Fruit fly (Drosophila melanogaster) whole organism, pupa: Measurements from ENCODE around the gene Kebab.
A peak's percentile ranks its signal among the peaks of the same experiment; 100 is the strongest.

Source experiments
- CG10348 ChIP-seq: fragments of 200-800 bp; sonication (Bioruptor generic); IDR thresholded peaks from 2 replicates; pipeline ENCODE4 v1.3.6; 2022; ENCODE audit warnings: missing biosample characterization, missing genetic modification characterization
- CG12605 ChIP-seq: fragments of 200-800 bp; sonication (Bioruptor generic); IDR thresholded peaks from 2 replicates; pipeline ENCODE4 v1.3.6; 2022; ENCODE audit warnings: missing biosample characterization, missing genetic modification characterization
- CG13204 ChIP-seq: fragments of 200-800 bp; sonication (Bioruptor generic); optimal IDR thresholded peaks from 2 replicates; lab custom pipeline; 2018; ENCODE audit warnings: missing biosample characterization, mild to moderate bottlenecking, missing genetic modification characterization, moderate library complexity
- CG14655 ChIP-seq: fragments of 200-800 bp; sonication (Bioruptor generic); optimal IDR thresholded peaks from 3 replicates; lab custom pipeline; 2017; ENCODE audit warnings: mild to moderate bottlenecking, missing biosample characterization, missing genetic modification reagents, missing genetic modification characterization
- CG15710 ChIP-seq: fragments of 200-800 bp; sonication (Bioruptor generic); optimal IDR thresholded peaks from 2 replicates; lab custom pipeline; 2018; ENCODE audit warnings: missing biosample characterization, mild to moderate bottlenecking, missing genetic modification characterization, moderate library complexity
- CG17806 ChIP-seq: fragments of 200-800 bp; sonication (Bioruptor generic); optimal IDR thresholded peaks from 2 replicates; lab custom pipeline; 2018; ENCODE audit warnings: missing biosample characterization, mild to moderate bottlenecking, missing genetic modification characterization, moderate library complexity
- CG32121 ChIP-seq: fragments of 200-800 bp; sonication (Bioruptor generic); IDR thresholded peaks from 2 replicates; pipeline ENCODE4 v1.3.6; 2022; ENCODE audit warnings: missing biosample characterization, missing genetic modification characterization
- CG34367 ChIP-seq: fragments of 200-800 bp; sonication (Bioruptor generic); optimal IDR thresholded peaks from 2 replicates; lab custom pipeline; 2018; ENCODE audit warnings: missing biosample characterization, mild to moderate bottlenecking, missing genetic modification characterization
- CG4496 ChIP-seq: fragments of 200-800 bp; sonication (Bioruptor generic); IDR thresholded peaks from 3 replicates; pipeline ENCODE4 v1.3.6; 2022; ENCODE audit warnings: missing biosample characterization, missing genetic modification characterization
- CG8159 ChIP-seq: fragments of 200-800 bp; sonication (Bioruptor generic); optimal IDR thresholded peaks from 3 replicates; lab custom pipeline; 2018; ENCODE audit warnings: missing biosample characterization, mild to moderate bottlenecking, missing genetic modification characterization, moderate library complexity
- CG8301 ChIP-seq: fragments of 200-800 bp; sonication (Bioruptor generic); optimal IDR thresholded peaks from 2 replicates; lab custom pipeline; 2018; ENCODE audit warnings: missing biosample characterization, mild to moderate bottlenecking, missing genetic modification characterization
- CG9948 ChIP-seq: fragments of 200-800 bp; sonication (Bioruptor generic); optimal IDR thresholded peaks from 2 replicates; lab custom pipeline; 2018; ENCODE audit warnings: missing biosample characterization, mild to moderate bottlenecking, missing genetic modification characterization, moderate library complexity
- D1 ChIP-seq: fragments of 200-800 bp; sonication (Bioruptor generic); optimal IDR thresholded peaks from 2 replicates; lab custom pipeline; 2018; ENCODE audit warnings: missing biosample characterization, mild to moderate bottlenecking, missing genetic modification characterization, moderate library complexity
- EcR ChIP-seq: fragments of 200-800 bp; sonication (Bioruptor generic); optimal IDR thresholded peaks from 3 replicates; lab custom pipeline; 2019; ENCODE audit warnings: missing biosample characterization, missing genetic modification characterization, mild to moderate bottlenecking, moderate library complexity, missing genetic modification reagents
- Ets98B ChIP-seq: fragments of 200-800 bp; sonication (Bioruptor generic); IDR thresholded peaks from 2 replicates; pipeline ENCODE4 v1.3.6; 2022; ENCODE audit warnings: missing biosample characterization, missing genetic modification characterization
- Pif1A ChIP-seq: fragments of 200-800 bp; sonication (Bioruptor generic); optimal IDR thresholded peaks from 3 replicates; lab custom pipeline; 2016; ENCODE audit warnings: missing biosample characterization, missing genetic modification characterization
- Pif1B ChIP-seq: fragments of 200-800 bp; sonication (Bioruptor generic); optimal IDR thresholded peaks from 3 replicates; lab custom pipeline; 2016; ENCODE audit warnings: missing biosample characterization, missing genetic modification characterization
- Snoo ChIP-seq: fragments of 200-800 bp; sonication (Bioruptor generic); optimal IDR thresholded peaks from 3 replicates; lab custom pipeline; 2017; ENCODE audit warnings: missing biosample characterization, mild to moderate bottlenecking, missing genetic modification characterization, inconsistent platforms
- fd96Ca ChIP-seq: fragments of 200-800 bp; sonication (Bioruptor generic); IDR thresholded peaks from 3 replicates; pipeline ENCODE4 v1.3.6; 2022; ENCODE audit warnings: missing biosample characterization, missing genetic modification characterization
- gl ChIP-seq: fragments of 200-800 bp; sonication (Bioruptor generic); optimal IDR thresholded peaks from 2 replicates; lab custom pipeline; 2018; ENCODE audit warnings: missing biosample characterization, mild to moderate bottlenecking, missing genetic modification characterization
- rn ChIP-seq: fragments of 200-800 bp; sonication (Bioruptor generic); IDR thresholded peaks from 2 replicates; pipeline ENCODE4 v1.3.6; 2022; ENCODE audit warnings: missing biosample characterization, missing genetic modification characterization

Kebab gene

dm6 chr2L:2037165-2037550, 8.1 kb upstream of the Kebab start, which contains the start of gene lectin-22C:
lectin-22C (minus strand) TSS chr2L:2037265.
- TF ChIP-seq CG12605 (no peak), D1 (tag; lab: Kevin White, UChicago) (no peak)

dm6 chr2L:2037551-2038252, 7.6 kb upstream of the Kebab start:
- TF ChIP-seq CG9948, result no peak
- TF ChIP-seq fd96Ca (GFP tag; lab: Robert Waterston, UW), result no peak
- TF ChIP-seq CG13204, result peak; percentile 63
- no peak for TF ChIP-seq Ets98B (GFP tag; lab: Robert Waterston, UW)
- no peak for TF ChIP-seq Pif1B (GFP tag; lab: Kevin White, UChicago)
- TF ChIP-seq, all 21 proteins: peak for 1

DNA sequence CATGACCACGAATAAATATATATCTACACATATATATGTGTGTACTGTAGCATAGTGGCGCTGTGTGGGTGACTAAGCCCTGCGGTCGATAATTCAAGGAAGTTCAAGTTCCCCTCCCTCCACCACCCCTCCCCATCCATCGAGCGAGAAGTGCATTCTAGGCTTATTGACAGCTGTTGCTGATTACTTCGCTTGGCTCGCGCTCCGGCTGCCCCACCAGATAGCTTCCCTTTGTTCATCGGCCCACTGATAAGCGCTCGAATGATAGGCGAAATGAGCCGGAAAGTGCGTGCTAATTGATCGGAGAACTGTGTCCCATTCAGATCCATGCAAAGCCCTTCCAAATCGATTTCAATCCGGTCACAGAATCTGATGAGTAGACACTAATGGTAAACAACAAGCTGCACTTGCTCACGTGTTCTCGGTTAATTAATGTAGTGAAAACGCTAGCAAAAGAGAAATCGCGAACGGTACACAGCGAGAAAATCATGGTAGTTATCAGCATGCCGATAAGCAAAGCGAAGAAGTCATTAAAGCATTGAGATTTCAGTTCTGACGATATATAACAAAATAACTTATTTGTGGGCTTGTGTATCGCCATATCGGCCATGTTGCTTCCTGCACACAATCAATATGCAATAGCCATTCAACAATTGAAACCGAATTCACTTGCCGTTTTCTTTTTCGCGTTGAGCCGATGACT, 6.9 kb upstream of the Kebab start:
- TF ChIP-seq Pif1B (GFP tag; lab: Kevin White, UChicago), result no peak
- no peak for TF ChIP-seq CG17806
- TF ChIP-seq EcR (GFP tag; lab: Kevin White, UChicago), result peak; percentile 92
- TF ChIP-seq Ets98B (GFP tag; lab: Robert Waterston, UW), result no peak
- TF ChIP-seq CG9948, result no peak
- peak; percentile 42 for TF ChIP-seq CG13204
- TF ChIP-seq D1 (tag; lab: Kevin White, UChicago), result no peak
- TF ChIP-seq CG32121 (GFP tag; lab: Robert Waterston, UW), result no peak
- TF ChIP-seq CG8301 (tag; lab: Kevin White, UChicago), result no peak
- no peak for TF ChIP-seq rn (GFP tag; lab: Robert Waterston, UW)
- TF ChIP-seq, all 21 proteins: peak for 2

DNA sequence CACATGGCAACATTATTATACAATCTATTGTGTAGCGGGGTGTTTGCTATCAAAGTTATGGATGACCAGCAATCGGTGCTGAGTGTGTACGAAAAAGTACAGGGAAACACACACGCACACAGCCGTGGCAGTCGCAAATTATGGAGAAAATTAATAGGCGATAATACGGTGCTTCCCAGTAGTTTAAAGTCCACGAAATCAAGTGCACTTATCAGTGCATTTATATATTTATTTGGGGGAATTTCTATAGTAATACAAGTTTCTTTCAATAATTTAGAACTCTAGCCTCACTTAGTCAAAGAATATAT, 6.4 kb upstream of the Kebab start:
- TF ChIP-seq rn (GFP tag; lab: Robert Waterston, UW), result no peak
- TF ChIP-seq fd96Ca (GFP tag; lab: Robert Waterston, UW), result no peak
- no peak for TF ChIP-seq CG15710 (tag; lab: Kevin White, UChicago)
- no peak for TF ChIP-seq Ets98B (GFP tag; lab: Robert Waterston, UW)
- TF ChIP-seq Snoo (tag; lab: Kevin White, UChicago), result no peak
- TF ChIP-seq CG4496, result no peak
- no peak for TF ChIP-seq CG13204
- no peak for TF ChIP-seq EcR (GFP tag; lab: Kevin White, UChicago)
- TF ChIP-seq CG10348, result no peak
- no peak for TF ChIP-seq Pif1B (GFP tag; lab: Kevin White, UChicago)

- TF ChIP-seq CG15710 (tag; lab: Kevin White, UChicago) (no peak), CG9948 (no peak), Pif1B (GFP tag; lab: Kevin White, UChicago) (no peak), gl (no peak), CG13204 (no peak), CG14655 (GFP tag; lab: Kevin White, UChicago) (no peak), CG32121 (GFP tag; lab: Robert Waterston, UW) (no peak), EcR (GFP tag; lab: Kevin White, UChicago) (no peak), CG34367 (tag; lab: Kevin White, UChicago) (no peak), CG17806 (no peak), CG8301 (tag; lab: Kevin White, UChicago) (no peak), CG12605 (no peak), CG4496 (no peak), Pif1A (no peak), Ets98B (GFP tag; lab: Robert Waterston, UW) (no peak), fd96Ca (GFP tag; lab: Robert Waterston, UW) (no peak), CG10348 (no peak), CG8159 (tag; lab: Kevin White, UChicago) (no peak), D1 (tag; lab: Kevin White, UChicago) (no peak)
Observed at dm6 chr2L:2039458-2039857, 5.8 kb upstream of the Kebab start.

- TF ChIP-seq Snoo (tag; lab: Kevin White, UChicago), result no peak
- peak; percentile 66 for TF ChIP-seq EcR (GFP tag; lab: Kevin White, UChicago)
Observed at dm6 chr2L:2042072-2042471, 3.2 kb upstream of the Kebab start.

- TF ChIP-seq EcR (GFP tag; lab: Kevin White, UChicago), result no peak
- TF ChIP-seq CG32121 (GFP tag; lab: Robert Waterston, UW), result no peak
- TF ChIP-seq CG8301 (tag; lab: Kevin White, UChicago), result no peak
Observed at dm6 chr2L:2044826-2045225, 468 bp upstream of the Kebab start.
